Worm (Caenorhabditis elegans): ENCODE data around the gene str-30.

The str-30 gene

DNA sequence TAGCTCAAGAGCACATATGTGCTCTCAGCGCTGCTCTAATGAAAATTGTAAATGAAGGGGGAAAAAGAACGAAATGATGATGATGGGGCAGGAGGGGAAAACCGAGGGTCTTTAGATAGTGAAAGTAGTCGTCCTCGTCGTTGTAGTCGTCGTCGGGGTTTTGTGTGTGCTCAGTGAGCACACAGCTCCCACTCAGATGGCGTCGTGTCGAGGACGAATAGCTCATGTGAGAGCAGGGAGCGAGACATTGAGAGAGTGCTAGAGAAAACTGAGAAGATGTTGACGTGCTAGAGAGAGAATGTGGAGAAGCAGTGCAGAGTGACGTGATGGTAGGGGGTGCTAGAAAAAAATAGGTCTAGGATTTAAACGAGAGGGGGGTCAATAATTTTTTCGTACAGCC is 7.1 kb upstream of the str-30 start (continued):
- TF ChIP-seq sdz-12 (GFP tag; optimal IDR thresholded peaks at IDR 0.05) = no peak
- no peak for TF ChIP-seq ama-1 (optimal IDR thresholded peaks at IDR 0.05)
- TF ChIP-seq ceh-32 (tag; optimal IDR thresholded peaks at IDR 0.05; ENCODE audit: poor library complexity) = no peak
- TF ChIP-seq jun-1 (tag; optimal IDR thresholded peaks at IDR 0.05) = no peak
- TF ChIP-seq Y75B8A.6 (GFP tag; IDR thresholded peaks at IDR 0.05) = no peak
- TF ChIP-seq egl-43 (GFP tag; IDR thresholded peaks at IDR 0.05) = no peak
- TF ChIP-seq snpc-1.2 (GFP tag; IDR thresholded peaks at IDR 0.05) = no peak
- TF ChIP-seq tra-1 (GFP tag; IDR thresholded peaks at IDR 0.05) = no peak
- no peak for TF ChIP-seq dmd-9 (GFP tag; IDR thresholded peaks at IDR 0.05)
- TF ChIP-seq Y105C5A.15 (GFP tag; IDR thresholded peaks at IDR 0.05) = no peak
- no peak for TF ChIP-seq nhr-41 (GFP tag; IDR thresholded peaks at IDR 0.05)
- TF ChIP-seq daf-12 (tag; optimal IDR thresholded peaks at IDR 0.05) = no peak
- peak; percentile 67 for TF ChIP-seq rbr-2 (tag; optimal IDR thresholded peaks at IDR 0.05)
- TF ChIP-seq F26F4.8 (GFP tag; conservative IDR thresholded peaks at IDR 0.05) = no peak
- no peak for TF ChIP-seq madf-5 (GFP tag; IDR thresholded peaks at IDR 0.05)
- TF ChIP-seq ceh-62 (tag; optimal IDR thresholded peaks at IDR 0.05) = no peak
- no peak for TF ChIP-seq saeg-2 (GFP tag; IDR thresholded peaks at IDR 0.05)
- no peak for TF ChIP-seq lir-3 (tag; optimal IDR thresholded peaks at IDR 0.05)
- TF ChIP-seq nhr-6 (tag; optimal IDR thresholded peaks at IDR 0.05) = no peak
- TF ChIP-seq php-3 (GFP tag; IDR thresholded peaks at IDR 0.05) = no peak
- TF ChIP-seq nhr-11 (tag; optimal IDR thresholded peaks at IDR 0.05) = peak; percentile 14
- TF ChIP-seq F49E8.2 (tag; optimal IDR thresholded peaks at IDR 0.05; ENCODE audit: borderline replicate concordance) = no peak
- TF ChIP-seq ceh-28 (tag; optimal IDR thresholded peaks at IDR 0.05) = no peak
- peak; percentile 99 for TF ChIP-seq aha-1 (tag)
- TF ChIP-seq cey-2 (tag; optimal IDR thresholded peaks at IDR 0.05; ENCODE audit: borderline replicate concordance, insufficient read depth) = no peak
- no peak for TF ChIP-seq D1046.2 (GFP tag; IDR thresholded peaks at IDR 0.05)
- no peak for TF ChIP-seq zfp-2 (tag; optimal IDR thresholded peaks at IDR 0.05)
- TF ChIP-seq spr-1 (tag; optimal IDR thresholded peaks at IDR 0.05) = no peak
- TF ChIP-seq ceh-82 (tag; optimal IDR thresholded peaks at IDR 0.05) = no peak
- TF ChIP-seq zip-11 (GFP tag; IDR thresholded peaks at IDR 0.05) = no peak
- no peak for TF ChIP-seq nhr-76 (tag; optimal IDR thresholded peaks at IDR 0.05)
- TF ChIP-seq R02D3.7 (tag; optimal IDR thresholded peaks at IDR 0.05) = no peak

DNA sequence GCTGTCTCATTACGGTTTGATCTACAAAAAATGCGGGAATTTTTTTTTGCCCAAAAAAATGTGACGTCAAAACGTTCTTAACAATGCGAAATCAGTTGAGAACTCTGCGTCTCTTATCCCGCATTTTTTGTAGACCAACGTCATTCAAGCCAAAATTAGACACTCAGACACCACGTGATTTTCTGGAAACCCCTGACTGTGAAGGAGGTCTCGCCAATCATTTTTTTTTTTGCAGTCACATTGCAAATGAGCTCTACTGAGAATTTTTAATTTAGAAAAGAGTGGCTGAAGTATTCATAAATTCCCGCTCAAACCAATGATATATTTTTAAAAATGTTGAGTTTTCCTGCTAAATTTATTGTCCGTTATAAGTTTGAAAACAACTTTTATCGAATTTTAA is 6.4 kb upstream of the str-30 start:
- TF ChIP-seq tra-1 (GFP tag; IDR thresholded peaks at IDR 0.05) = no peak
- no peak for TF ChIP-seq sdz-12 (GFP tag; optimal IDR thresholded peaks at IDR 0.05)
- TF ChIP-seq unc-39 (tag; optimal IDR thresholded peaks at IDR 0.05) = no peak
- no peak for TF ChIP-seq fos-1 (tag; optimal IDR thresholded peaks at IDR 0.05)
- TF ChIP-seq hif-1 (tag; optimal IDR thresholded peaks at IDR 0.05) = no peak
- TF ChIP-seq ama-1 (optimal IDR thresholded peaks at IDR 0.05) = no peak
- TF ChIP-seq madf-9 (GFP tag; conservative IDR thresholded peaks at IDR 0.05) = no peak

DNA sequence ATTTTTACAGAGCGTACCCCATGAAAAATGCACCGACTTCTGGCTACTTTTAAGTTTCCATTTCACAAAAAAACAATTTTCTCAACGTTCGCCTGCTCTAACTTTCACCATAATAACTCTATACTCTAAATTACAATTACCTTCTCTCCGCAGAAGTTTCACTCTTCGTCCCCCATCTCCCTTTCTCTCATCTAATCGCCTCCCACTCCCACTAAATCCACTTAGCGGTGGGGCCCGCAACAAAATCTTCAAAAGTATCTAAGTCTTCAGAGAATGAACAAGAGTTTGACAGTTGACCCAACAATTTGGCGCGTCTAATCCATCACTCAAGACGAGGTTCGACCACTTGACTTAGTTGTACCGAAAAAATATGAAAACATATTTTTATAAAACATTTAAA is 13.5 kb downstream of the str-30 start:
- TF ChIP-seq arid-1 (GFP tag; conservative IDR thresholded peaks at IDR 0.05) = no peak

DNA sequence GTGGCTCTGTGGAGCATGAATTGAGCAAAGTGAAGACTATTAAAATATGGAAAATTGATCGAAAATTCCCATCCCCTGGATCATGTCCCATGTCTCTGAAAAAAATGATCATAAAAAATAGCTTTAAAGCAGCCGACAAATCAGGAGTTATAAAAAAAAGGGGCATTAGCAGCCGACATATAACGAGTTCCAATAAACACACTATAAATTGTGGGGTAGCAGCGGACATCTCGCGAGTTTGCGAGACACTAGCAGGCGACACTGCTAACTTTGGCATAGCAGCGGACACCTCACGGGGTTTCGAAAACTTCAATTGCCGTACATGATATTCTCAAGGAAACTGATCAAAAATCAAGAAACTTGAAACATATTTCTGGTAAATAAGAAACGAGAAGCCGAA is 14.4 kb downstream of the str-30 start, which contains the start of gene hpo-36:
Gene hpo-36, minus strand, starts transcription at position 101 of the 400 bp plus-strand sequence.
- TF ChIP-seq T26A8.4 (GFP tag; IDR thresholded peaks at IDR 0.05) (no peak), aha-1 (tag) (peak; percentile 51)
